Worm (Caenorhabditis elegans): ENCODE measurements around the gene acl-2.

DNA sequence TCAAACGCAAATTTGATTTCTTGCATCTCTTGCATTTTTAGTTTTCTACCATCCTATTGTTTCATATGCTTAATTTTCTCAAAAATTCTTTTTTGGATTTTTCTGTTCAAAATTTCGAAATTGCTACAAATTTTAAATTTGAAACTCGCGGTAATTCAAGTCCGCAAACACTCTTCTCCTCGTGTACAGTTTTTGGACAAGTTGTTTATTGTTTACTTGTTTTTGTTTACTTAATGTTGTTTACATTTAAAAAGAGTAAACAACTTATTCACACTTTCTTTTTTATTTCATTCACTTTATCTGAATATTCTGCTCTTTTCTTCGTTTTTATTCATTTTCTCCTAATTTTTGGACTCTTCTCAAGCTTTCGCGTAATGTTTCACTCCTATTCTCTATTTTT lies 12.6 kb downstream of the acl-2 start:
- TF ChIP-seq ztf-11 (tag; optimal IDR thresholded peaks at IDR 0.05) = no peak
- no peak for TF ChIP-seq snpc-4 (tag; optimal IDR thresholded peaks at IDR 0.05)
- no peak for TF ChIP-seq sem-2 (GFP tag; optimal IDR thresholded peaks at IDR 0.05)
- no peak for TF ChIP-seq nhr-28 (tag; optimal IDR thresholded peaks at IDR 0.05)
- TF ChIP-seq M03D4.4 (tag; optimal IDR thresholded peaks at IDR 0.05) = no peak
- TF ChIP-seq lsy-2 (tag; optimal IDR thresholded peaks at IDR 0.05) = no peak
- TF ChIP-seq nhr-237 (tag; optimal IDR thresholded peaks at IDR 0.05) = no peak
- no peak for TF ChIP-seq mep-1 (tag; optimal IDR thresholded peaks at IDR 0.05)
